Worm (Caenorhabditis elegans) whole organism, L4 larva: Measurements from ENCODE around the gene fbxa-44.
"Not testable (repeated sequence)": the region's sequence is repeated elsewhere in the genome, so short reads cannot be mapped to it uniquely, and the experiment has no call there.

ENCODE experiments used
- R02D3.7 ChIP-seq: fragments of 150-350 bp; sonication (generic microtip); optimal IDR thresholded peaks from 3 replicates; lab custom pipeline; 2014; ENCODE audit warnings: missing biosample characterization, missing genetic modification characterization
- T20F7.1 ChIP-seq: fragments of 200-800 bp; sonication (Bioruptor generic); optimal IDR thresholded peaks from 2 replicates; lab custom pipeline; 2018; ENCODE audit warnings: mild to moderate bottlenecking, missing genetic modification characterization, missing compliant biosample characterization
- T26A8.4 ChIP-seq: fragments of 200-800 bp; sonication (Bioruptor generic); IDR thresholded peaks from 2 replicates; pipeline ENCODE4 v1.3.6; 2022; ENCODE audit warnings: missing genetic modification characterization, missing compliant biosample characterization
- Y48G9A.11 ChIP-seq: fragments of 200-800 bp; sonication (Bioruptor generic); IDR thresholded peaks from 2 replicates; pipeline ENCODE4 v1.3.6; 2022; ENCODE audit warnings: missing genetic modification reagents, missing genetic modification characterization, missing compliant biosample characterization
- ces-1 ChIP-seq: fragments of 150-350 bp; sonication (generic microtip); optimal IDR thresholded peaks from 4 replicates; lab custom pipeline; 2014; ENCODE audit warnings: missing biosample characterization, missing genetic modification reagents, missing genetic modification characterization
- cey-2 ChIP-seq: sonication (generic microtip); optimal IDR thresholded peaks from 3 replicates; lab custom pipeline; 2017; ENCODE audit warnings: missing genetic modification characterization, mild to moderate bottlenecking, missing compliant biosample characterization, antibody characterized with exemption, borderline replicate concordance; ENCODE audit not compliant: insufficient read depth
- daf-12 ChIP-seq: fragments of 150-350 bp; optimal IDR thresholded peaks from 2 replicates; lab custom pipeline; 2014; ENCODE audit warnings: missing biosample characterization, missing genetic modification reagents, missing genetic modification characterization
- daf-8 ChIP-seq: fragments of 200-800 bp; sonication (Bioruptor generic); IDR thresholded peaks from 2 replicates; pipeline ENCODE4 v1.3.6; 2022; ENCODE audit warnings: missing genetic modification characterization, missing compliant biosample characterization
- dmd-6 ChIP-seq: fragments of 200-800 bp; sonication (Bioruptor generic); IDR thresholded peaks from 2 replicates; pipeline ENCODE4 v1.3.6; 2022; ENCODE audit warnings: missing genetic modification reagents, missing genetic modification characterization, missing compliant biosample characterization
- dmd-8 ChIP-seq: fragments of 200-800 bp; sonication (Bioruptor generic); IDR thresholded peaks from 2 replicates; pipeline ENCODE4 v1.3.6; 2022; ENCODE audit warnings: missing genetic modification characterization, missing compliant biosample characterization
- dmd-9 ChIP-seq: fragments of 200-800 bp; sonication (Bioruptor generic); IDR thresholded peaks from 2 replicates; pipeline ENCODE4 v1.3.6; 2022; ENCODE audit warnings: missing genetic modification reagents, missing genetic modification characterization, missing compliant biosample characterization
- dve-1 ChIP-seq: sonication (generic microtip); optimal IDR thresholded peaks from 2 replicates; lab custom pipeline; 2017; ENCODE audit warnings: antibody characterized with exemption, mild to moderate bottlenecking, missing genetic modification characterization, missing compliant biosample characterization; ENCODE audit not compliant: insufficient read depth
- egl-43 ChIP-seq: fragments of 200-800 bp; sonication (Bioruptor generic); IDR thresholded peaks from 2 replicates; pipeline ENCODE4 v1.3.6; 2022; ENCODE audit warnings: missing genetic modification reagents, missing genetic modification characterization, missing compliant biosample characterization
- fos-1 ChIP-seq: fragments of 150-350 bp; optimal IDR thresholded peaks from 2 replicates; lab custom pipeline; 2014; ENCODE audit warnings: missing biosample characterization, missing genetic modification characterization
- hif-1 ChIP-seq, 2 experiments: sonication (generic microtip); optimal IDR thresholded peaks; 2 replicates each; lab custom pipeline; 2016 to 2017; ENCODE audit warnings: missing compliant biosample characterization in 2 of 2, missing genetic modification characterization in 2 of 2, missing genetic modification reagents in 2 of 2, missing genotype in 2 of 2, mild to moderate bottlenecking in 1 of 2
- lin-39 ChIP-seq: fragments of 150-350 bp; optimal IDR thresholded peaks from 2 replicates; lab custom pipeline; 2014; ENCODE audit warnings: missing biosample characterization, missing genetic modification reagents, missing genetic modification characterization
- madf-9 ChIP-seq: fragments of 200-800 bp; sonication (Bioruptor generic); conservative IDR thresholded peaks from 2 replicates; pipeline ENCODE4 v1.3.6; 2022; ENCODE audit warnings: missing genetic modification reagents, missing genetic modification characterization, missing compliant biosample characterization
- mdl-1 ChIP-seq, 2 experiments: fragments of 150-350 bp in 1 of 2; sonication (generic microtip) in 1 of 2; optimal IDR thresholded peaks; 2 replicates each; lab custom pipeline; 2014 to 2017; ENCODE audit warnings: missing biosample characterization in 2 of 2, missing genetic modification characterization in 2 of 2
- mdt-29 ChIP-seq: fragments of 200-800 bp; sonication (Bioruptor generic); IDR thresholded peaks from 2 replicates; pipeline ENCODE4 v1.3.6; 2022; ENCODE audit warnings: missing genetic modification reagents, missing genetic modification characterization, missing compliant biosample characterization
- nhr-237 ChIP-seq: sonication (generic microtip); optimal IDR thresholded peaks from 2 replicates; lab custom pipeline; 2017; ENCODE audit warnings: missing biosample characterization, missing genetic modification characterization
- sdz-12 ChIP-seq: fragments of 200-800 bp; sonication (Bioruptor generic); optimal IDR thresholded peaks from 2 replicates; lab custom pipeline; 2018; ENCODE audit warnings: mild to moderate bottlenecking, missing genetic modification characterization, missing compliant biosample characterization
- tag-97 ChIP-seq: fragments of 200-800 bp; sonication (Bioruptor generic); IDR thresholded peaks from 2 replicates; pipeline ENCODE4 v1.3.6; 2022; ENCODE audit warnings: missing genetic modification characterization, missing compliant biosample characterization
- tra-1 ChIP-seq: fragments of 200-800 bp; sonication (Bioruptor generic); IDR thresholded peaks from 2 replicates; pipeline ENCODE4 v1.3.6; 2022; ENCODE audit warnings: missing genetic modification reagents, missing genetic modification characterization, missing compliant biosample characterization
- zip-11 ChIP-seq: fragments of 200-800 bp; sonication (Bioruptor generic); IDR thresholded peaks from 2 replicates; pipeline ENCODE4 v1.3.6; 2022; ENCODE audit warnings: missing genetic modification characterization, missing compliant biosample characterization

fbxa-44 gene

ce11 chrV:16921952-16922351 lies 32.9 kb downstream of the fbxa-44 start, which contains the start of gene Y102A5C.4:
Gene Y102A5C.4 (plus strand): TSS chrV:16922252.
- no peak for TF ChIP-seq dmd-9 (GFP tag; lab: Robert Waterston, UW)
- no peak for TF ChIP-seq cey-2 (tag; lab: Kevin White, UChicago)
- TF ChIP-seq daf-8 (GFP tag; lab: Robert Waterston, UW), result no peak
- TF ChIP-seq T20F7.1 (GFP tag; lab: Kevin White, UChicago), result no peak
- TF ChIP-seq madf-9 (GFP tag; lab: Robert Waterston, UW), result no peak
- no peak for TF ChIP-seq tra-1 (GFP tag; lab: Robert Waterston, UW)
- TF ChIP-seq R02D3.7 (tag; lab: Kevin White, UChicago), result no peak
- TF ChIP-seq fos-1 (tag; lab: Kevin White, UChicago), result no peak
- no peak for TF ChIP-seq ces-1 (GFP tag; lab: Kevin White, UChicago)
- no peak for TF ChIP-seq nhr-237 (tag; lab: Kevin White, UChicago)
- no peak for TF ChIP-seq zip-11 (GFP tag; lab: Robert Waterston, UW)
- no peak for TF ChIP-seq dmd-6 (GFP tag; lab: Robert Waterston, UW)
- no peak for TF ChIP-seq Y48G9A.11 (GFP tag; lab: Robert Waterston, UW)
- TF ChIP-seq dve-1 (tag; lab: Kevin White, UChicago), result no peak
- TF ChIP-seq hif-1 (tag; optimal IDR thresholded peaks at IDR 0.05; lab: Kevin White, UChicago), result no peak
- TF ChIP-seq sdz-12 (GFP tag; lab: Kevin White, UChicago), result no peak
- no peak for TF ChIP-seq lin-39
- no peak for TF ChIP-seq mdt-29 (GFP tag; lab: Robert Waterston, UW)
- TF ChIP-seq daf-12 (tag; lab: Kevin White, UChicago), result no peak

- TF ChIP-seq T26A8.4 (no peak), mdl-1 (tag; optimal IDR thresholded peaks at IDR 0.05; lab: Kevin White, UChicago) (no peak), hif-1 (tag; optimal IDR thresholded peaks at IDR 0.05; lab: Kevin White, UChicago) (no peak)
Observed at ce11 chrV:16927345-16927744, 38.3 kb downstream of the fbxa-44 start, which contains the start of gene Y102A5C.36. Gene Y102A5C.36 (minus strand): TSS chrV:16927445.

- TF ChIP-seq tag-97, dmd-8, egl-43 (GFP tag; lab: Robert Waterston, UW): not testable (repeated sequence)
Observed at ce11 chrV:16938731-16939130, 49.7 kb downstream of the fbxa-44 start, which contains the start of gene fbxa-148. Gene fbxa-148 (plus strand): TSS chrV:16939031.
